Worm (Caenorhabditis elegans) whole organism, L1 larva: Measurements from ENCODE around the gene dgk-1.

ENCODE experiments used
- C34B4.2 ChIP-seq: sonication (generic microtip); optimal IDR thresholded peaks from 2 replicates; lab custom pipeline; 2017; ENCODE audit warnings: mild to moderate bottlenecking, missing genetic modification characterization, missing compliant biosample characterization
- F16B12.6 ChIP-seq: fragments of 150-350 bp; optimal IDR thresholded peaks from 2 replicates; lab custom pipeline; 2014; ENCODE audit warnings: missing biosample characterization, missing genetic modification characterization
- Y116A8C.19 ChIP-seq: sonication (generic microtip); optimal IDR thresholded peaks from 2 replicates; lab custom pipeline; 2016; ENCODE audit warnings: missing compliant biosample characterization, missing genetic modification characterization, borderline replicate concordance
- alr-1 ChIP-seq: fragments of 200-800 bp; sonication (Bioruptor generic); optimal IDR thresholded peaks from 2 replicates; lab custom pipeline; 2018; ENCODE audit warnings: borderline replicate concordance, mild to moderate bottlenecking, missing genetic modification characterization, missing compliant biosample characterization
- blmp-1 ChIP-seq: fragments of 150-350 bp; optimal IDR thresholded peaks from 2 replicates; lab custom pipeline; 2014; ENCODE audit warnings: missing biosample characterization, missing genetic modification characterization
- ceh-8 ChIP-seq: fragments of 200-800 bp; sonication (Bioruptor generic); optimal IDR thresholded peaks from 2 replicates; lab custom pipeline; 2018; ENCODE audit warnings: mild to moderate bottlenecking, missing genetic modification characterization, moderate library complexity, missing compliant biosample characterization
- ceh-82 ChIP-seq, 3 experiments: fragments of 150-350 bp in 1 of 3; sonication (generic microtip) in 2 of 3; optimal IDR thresholded peaks; 2 replicates each; lab custom pipeline; 2014 to 2017; ENCODE audit warnings: missing biosample characterization in 3 of 3, missing genetic modification characterization in 3 of 3
- dpl-1 ChIP-seq, 3 experiments: fragments of 150-350 bp in 2 of 3; sonication (generic microtip) in 1 of 3; optimal IDR thresholded peaks; 2 replicates each; lab custom pipeline; 2014 to 2017; ENCODE audit warnings: missing biosample characterization in 3 of 3, missing genetic modification characterization in 3 of 3, missing genetic modification reagents in 3 of 3
- efl-1 ChIP-seq, 4 experiments: fragments of 150-350 bp; optimal IDR thresholded peaks in 3 of 4; peaks in 1 of 4; 1 replicate in 1 of 4; 2 replicates in 3 of 4; lab custom pipeline; 2014; ENCODE audit warnings: missing biosample characterization in 2 of 4, missing genetic modification characterization in 2 of 4, missing genetic modification reagents in 2 of 4
- elt-3 ChIP-seq, 6 experiments: fragments of 150-350 bp in 1 of 6; sonication (generic microtip); optimal IDR thresholded peaks; 2 replicates each; lab custom pipeline; 2017 to 2018; ENCODE audit warnings: missing biosample characterization in 6 of 6, missing genetic modification characterization in 6 of 6, inconsistent platforms in 1 of 6
- fkh-10 ChIP-seq: sonication (generic microtip); optimal IDR thresholded peaks from 2 replicates; lab custom pipeline; 2017; ENCODE audit warnings: missing biosample characterization, missing genetic modification reagents, missing genetic modification characterization
- fkh-4 ChIP-seq: sonication (generic microtip); optimal IDR thresholded peaks from 2 replicates; lab custom pipeline; 2016; ENCODE audit warnings: missing compliant biosample characterization, missing genetic modification characterization, borderline replicate concordance
- fkh-8 ChIP-seq: sonication (generic microtip); optimal IDR thresholded peaks from 2 replicates; lab custom pipeline; 2016; ENCODE audit warnings: mild to moderate bottlenecking, missing genetic modification characterization, missing compliant biosample characterization
- grh-1 ChIP-seq: fragments of 200-800 bp; sonication (Bioruptor generic); IDR thresholded peaks from 2 replicates; pipeline ENCODE4 v1.3.6; 2022; ENCODE audit warnings: missing genetic modification reagents, missing genetic modification characterization, missing compliant biosample characterization
- hlh-4 ChIP-seq: sonication (generic microtip); optimal IDR thresholded peaks from 2 replicates; lab custom pipeline; 2016; ENCODE audit warnings: mild to moderate bottlenecking, missing genetic modification characterization, missing compliant biosample characterization
- hpl-2 ChIP-seq: fragments of 150-350 bp; optimal IDR thresholded peaks from 2 replicates; lab custom pipeline; 2014; ENCODE audit warnings: missing biosample characterization, missing genetic modification reagents, missing genetic modification characterization
- jun-1 ChIP-seq: fragments of 150-350 bp; optimal IDR thresholded peaks from 2 replicates; lab custom pipeline; 2014; ENCODE audit warnings: missing biosample characterization, missing genetic modification reagents, missing genetic modification characterization
- lin-13 ChIP-seq: fragments of 150-350 bp; optimal IDR thresholded peaks from 2 replicates; lab custom pipeline; 2014; ENCODE audit warnings: missing biosample characterization, missing genetic modification reagents, missing genetic modification characterization
- lin-14 ChIP-seq: fragments of 200-800 bp; sonication (Bioruptor generic); optimal IDR thresholded peaks from 2 replicates; lab custom pipeline; 2018; ENCODE audit warnings: mild to moderate bottlenecking, missing genetic modification characterization, moderate library complexity, missing compliant biosample characterization
- lin-15B ChIP-seq: fragments of 150-350 bp; sonication (generic microtip); optimal IDR thresholded peaks from 3 replicates; lab custom pipeline; 2014; ENCODE audit warnings: missing biosample characterization, missing genetic modification characterization
- lin-35 ChIP-seq, 2 experiments: fragments of 150-350 bp; optimal IDR thresholded peaks; 2 replicates each; lab custom pipeline; 2014; ENCODE audit warnings: missing biosample characterization in 2 of 2, missing genetic modification characterization in 2 of 2, missing genetic modification reagents in 2 of 2
- lir-3 ChIP-seq: sonication (generic microtip); optimal IDR thresholded peaks from 2 replicates; lab custom pipeline; 2016; ENCODE audit warnings: mild to moderate bottlenecking, missing genetic modification characterization, moderate library complexity, missing compliant biosample characterization; ENCODE audit not compliant: poor library complexity
- lsy-2 ChIP-seq, 2 experiments: fragments of 150-350 bp; optimal IDR thresholded peaks; 2 replicates each; lab custom pipeline; 2014; ENCODE audit warnings: missing biosample characterization in 2 of 2, missing genetic modification characterization in 2 of 2
- mdl-1 ChIP-seq, 2 experiments: fragments of 150-350 bp; optimal IDR thresholded peaks; 2 replicates each; lab custom pipeline; 2014 to 2017; ENCODE audit warnings: missing biosample characterization in 2 of 2, missing genetic modification characterization in 2 of 2, inconsistent platforms in 1 of 2
- mep-1 ChIP-seq: fragments of 150-350 bp; optimal IDR thresholded peaks from 2 replicates; lab custom pipeline; 2014; ENCODE audit warnings: missing biosample characterization, missing genetic modification characterization
- nhr-237 ChIP-seq: fragments of 150-350 bp; optimal IDR thresholded peaks from 2 replicates; lab custom pipeline; 2014; ENCODE audit warnings: missing biosample characterization, missing genetic modification characterization
- nhr-47 ChIP-seq: sonication (generic microtip); optimal IDR thresholded peaks from 2 replicates; lab custom pipeline; 2016; ENCODE audit warnings: mild to moderate bottlenecking, missing genetic modification characterization, moderate library complexity, missing compliant biosample characterization
- nhr-71 ChIP-seq: sonication (generic microtip); optimal IDR thresholded peaks from 2 replicates; lab custom pipeline; 2016; ENCODE audit warnings: mild to moderate bottlenecking, missing genetic modification characterization, moderate library complexity, missing compliant biosample characterization
- nhr-76 ChIP-seq: sonication (generic microtip); optimal IDR thresholded peaks from 2 replicates; lab custom pipeline; 2017; ENCODE audit warnings: missing biosample characterization, missing genetic modification characterization
- nhr-77 ChIP-seq: fragments of 150-350 bp; optimal IDR thresholded peaks from 2 replicates; lab custom pipeline; 2014; ENCODE audit warnings: missing biosample characterization, missing genetic modification characterization
- nhr-90 ChIP-seq: sonication (generic microtip); optimal IDR thresholded peaks from 2 replicates; lab custom pipeline; 2016; ENCODE audit warnings: mild to moderate bottlenecking, missing genetic modification characterization, missing compliant biosample characterization; ENCODE audit not compliant: poor library complexity
- pax-3 ChIP-seq: fragments of 200-800 bp; sonication (Bioruptor generic); optimal IDR thresholded peaks from 2 replicates; lab custom pipeline; 2018; ENCODE audit warnings: mild to moderate bottlenecking, missing genetic modification characterization, moderate library complexity, missing compliant biosample characterization
- rnt-1 ChIP-seq: sonication (generic microtip); optimal IDR thresholded peaks from 2 replicates; lab custom pipeline; 2016; ENCODE audit warnings: mild to moderate bottlenecking, missing genetic modification characterization, moderate library complexity, missing compliant biosample characterization
- skn-1 ChIP-seq: fragments of 150-350 bp; optimal IDR thresholded peaks from 2 replicates; lab custom pipeline; 2014; ENCODE audit warnings: missing biosample characterization, missing genetic modification characterization
- snu-23 ChIP-seq: sonication (generic microtip); optimal IDR thresholded peaks from 2 replicates; lab custom pipeline; 2016; ENCODE audit warnings: missing genetic modification characterization, missing compliant biosample characterization
- sox-4 ChIP-seq: sonication (generic microtip); optimal IDR thresholded peaks from 2 replicates; lab custom pipeline; 2016; ENCODE audit warnings: missing genetic modification characterization, missing compliant biosample characterization
- sptf-1 ChIP-seq: fragments of 150-350 bp; optimal IDR thresholded peaks from 2 replicates; lab custom pipeline; 2014; ENCODE audit warnings: missing biosample characterization, missing genetic modification characterization
- sup-37 ChIP-seq: fragments of 200-800 bp; sonication (Bioruptor generic); optimal IDR thresholded peaks from 2 replicates; lab custom pipeline; 2018; ENCODE audit warnings: mild to moderate bottlenecking, missing genetic modification characterization, missing compliant biosample characterization
- swsn-7 ChIP-seq: sonication (generic microtip); optimal IDR thresholded peaks from 2 replicates; lab custom pipeline; 2016; ENCODE audit warnings: missing genetic modification characterization, missing compliant biosample characterization
- tbx-2 ChIP-seq: sonication (generic microtip); optimal IDR thresholded peaks from 2 replicates; lab custom pipeline; 2016; ENCODE audit warnings: missing genetic modification characterization, missing compliant biosample characterization
- tlp-1 ChIP-seq: fragments of 150-350 bp; optimal IDR thresholded peaks from 2 replicates; lab custom pipeline; 2014; ENCODE audit warnings: missing biosample characterization, missing genetic modification characterization
- unc-130 ChIP-seq: fragments of 150-350 bp; optimal IDR thresholded peaks from 2 replicates; lab custom pipeline; 2017; ENCODE audit warnings: missing biosample characterization, missing genetic modification characterization, inconsistent platforms
- unc-86 ChIP-seq: sonication (generic microtip); optimal IDR thresholded peaks from 2 replicates; lab custom pipeline; 2016; ENCODE audit warnings: missing genetic modification characterization, missing compliant biosample characterization
- zip-4 ChIP-seq: fragments of 200-800 bp; sonication (Bioruptor generic); optimal IDR thresholded peaks from 2 replicates; lab custom pipeline; 2018; ENCODE audit warnings: mild to moderate bottlenecking, missing genetic modification characterization, moderate library complexity, missing compliant biosample characterization

Gene dgk-1

ce11 chrX:954499-955061, 36.7 kb downstream of the dgk-1 start, which contains the start of gene apm-3:
apm-3 (plus strand) TSS chrX:954975.
- TF ChIP-seq tlp-1 (tag; lab: Kevin White, UChicago) (no peak), lin-15B (tag; lab: Kevin White, UChicago) (no peak), jun-1 (tag; lab: Kevin White, UChicago) (peak; percentile 8), nhr-71 (tag; lab: Kevin White, UChicago) (peak; percentile 9), dpl-1 (GFP tag; optimal IDR thresholded peaks at IDR 0.05; lab: Kevin White, UChicago) (peak in 1 of 3 experiments; percentile 31), elt-3 (tag; optimal IDR thresholded peaks at IDR 0.05; lab: Kevin White, UChicago) (peak in 1 of 6 experiments; percentile 20), snu-23 (peak; percentile 49), lsy-2 (tag; optimal IDR thresholded peaks at IDR 0.05; lab: Kevin White, UChicago) (peak; percentile 20 to 49), swsn-7 (tag; lab: Kevin White, UChicago) (peak; percentile 17), lin-14 (GFP tag; lab: Kevin White, UChicago) (peak; percentile 77), mdl-1 (tag; optimal IDR thresholded peaks at IDR 0.05; lab: Kevin White, UChicago) (no peak), lin-35 (GFP tag; optimal IDR thresholded peaks at IDR 0.05; lab: Kevin White, UChicago) (peak; percentile 19 to 41), nhr-237 (no peak), nhr-76 (no peak), nhr-47 (tag; lab: Kevin White, UChicago) (peak; percentile 44), ceh-82 (tag; optimal IDR thresholded peaks at IDR 0.05; lab: Kevin White, UChicago) (peak in 2 of 3 experiments; percentile 10 to 40), unc-130 (tag; lab: Kevin White, UChicago) (peak; percentile 47), sptf-1 (no peak), sox-4 (no peak), efl-1 (optimal IDR thresholded peaks at IDR 0.05; lab: Kevin White, UChicago) (peak in 1 of 2 experiments; percentile 11), efl-1 (GFP tag; optimal IDR thresholded peaks at IDR 0.05 in 1 of 2; lab: Kevin White, UChicago) (peak in 1 of 2 experiments; percentile 91), hlh-4 (tag; lab: Kevin White, UChicago) (no peak), mep-1 (peak; percentile 33), blmp-1 (tag; lab: Kevin White, UChicago) (peak; percentile 38), zip-4 (GFP tag; lab: Kevin White, UChicago) (no peak), rnt-1 (tag; lab: Kevin White, UChicago) (peak; percentile 21), F16B12.6 (tag; lab: Kevin White, UChicago) (peak; percentile 22), tbx-2 (peak; percentile 10), skn-1 (tag; lab: Kevin White, UChicago) (no peak), lin-13 (GFP tag; lab: Kevin White, UChicago) (peak; percentile 16)
- TF ChIP-seq, all 84 proteins: peak for 19

- peak; percentile 2 for TF ChIP-seq tbx-2
- peak in 1 of 3 experiments; percentile 16 for TF ChIP-seq ceh-82 (tag; optimal IDR thresholded peaks at IDR 0.05; lab: Kevin White, UChicago)
- TF ChIP-seq unc-86 (tag; lab: Kevin White, UChicago), result peak; percentile 23
- peak; percentile 19 for TF ChIP-seq nhr-47 (tag; lab: Kevin White, UChicago)
- TF ChIP-seq nhr-71 (tag; lab: Kevin White, UChicago), result peak; percentile 26
- TF ChIP-seq skn-1 (tag; lab: Kevin White, UChicago), result no peak
- peak in 1 of 2 experiments; percentile 1 for TF ChIP-seq lin-35 (GFP tag; optimal IDR thresholded peaks at IDR 0.05; lab: Kevin White, UChicago)
- peak; percentile 78 for TF ChIP-seq lin-14 (GFP tag; lab: Kevin White, UChicago)
- TF ChIP-seq grh-1, result no peak
- TF ChIP-seq, all 84 proteins: peak for 7
These were observed 38.6 kb downstream of the dgk-1 start for ce11 chrX:952557-953083.

ce11 chrX:950482-950881, 40.8 kb downstream of the dgk-1 start, which contains the start of gene arr-1:
arr-1 (plus strand) TSS chrX:950782.
- no peak for TF ChIP-seq alr-1
- TF ChIP-seq ceh-8 (GFP tag; lab: Kevin White, UChicago), result no peak
- no peak for TF ChIP-seq nhr-76

- TF ChIP-seq hpl-2 (GFP tag; lab: Kevin White, UChicago) (no peak), blmp-1 (tag; lab: Kevin White, UChicago) (peak; percentile 74), nhr-77 (peak; percentile 86), fkh-4 (tag; lab: Kevin White, UChicago) (peak; percentile 16), C34B4.2 (tag; lab: Kevin White, UChicago) (no peak), swsn-7 (tag; lab: Kevin White, UChicago) (peak; percentile 95), lsy-2 (tag; optimal IDR thresholded peaks at IDR 0.05; lab: Kevin White, UChicago) (peak; percentile 80 to 92), Y116A8C.19 (tag; lab: Kevin White, UChicago) (no peak), pax-3 (peak; percentile 64), nhr-90 (tag; lab: Kevin White, UChicago) (peak; percentile 85), lir-3 (tag; lab: Kevin White, UChicago) (peak; percentile 80), fkh-10 (peak; percentile 92), fkh-8 (tag; lab: Kevin White, UChicago) (peak; percentile 95), sup-37 (GFP tag; lab: Kevin White, UChicago) (peak; percentile 28)
These were observed 41.8 kb downstream of the dgk-1 start for ce11 chrX:949466-949865.
